Worm (Caenorhabditis elegans): Measurements from ENCODE around the gene apm-3.

DNA sequence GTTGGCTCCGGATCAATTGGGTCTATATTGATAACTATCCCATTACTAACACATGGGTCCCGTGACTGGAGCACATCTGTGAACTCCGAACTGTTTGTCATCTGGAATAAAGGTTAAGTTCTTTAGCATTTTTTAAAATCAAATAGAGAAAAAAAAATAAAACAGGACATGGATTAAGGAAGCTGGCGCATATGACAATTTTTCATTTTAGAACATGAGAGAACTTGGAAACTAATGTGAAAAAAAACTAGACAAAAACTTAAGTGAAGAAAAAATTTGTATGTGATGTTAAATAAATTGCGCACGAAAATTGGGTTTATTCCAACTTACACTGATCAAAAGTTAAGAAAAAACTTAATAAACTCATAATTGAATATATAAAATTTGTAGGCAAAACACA is 6.0 kb upstream of the apm-3 start, which contains the start of gene sms-2:
- TF ChIP-seq flh-1 (GFP tag; optimal IDR thresholded peaks at IDR 0.05) (no peak), sem-2 (GFP tag; optimal IDR thresholded peaks at IDR 0.05) (no peak), lsy-2 (tag; optimal IDR thresholded peaks at IDR 0.05) (no peak), elt-3 (tag; optimal IDR thresholded peaks at IDR 0.05) (no peak), ces-1 (GFP tag; optimal IDR thresholded peaks at IDR 0.05) (no peak), mep-1 (tag; optimal IDR thresholded peaks at IDR 0.05) (no peak), tbx-8 (GFP tag; optimal IDR thresholded peaks at IDR 0.05) (no peak), nhr-28 (tag; optimal IDR thresholded peaks at IDR 0.05) (no peak), snpc-4 (tag; optimal IDR thresholded peaks at IDR 0.05) (no peak), unc-39 (tag; optimal IDR thresholded peaks at IDR 0.05) (no peak)

Data from whole organism, mixed stage, embryonic.